Fruit fly (Drosophila melanogaster): ENCODE results near the gene jvl.

Gene jvl

dm6 chr3R:14714147-14714903 is 27.1 kb upstream of the jvl start (continued):
- TF ChIP-seq fd64A (GFP tag; optimal IDR thresholded peaks at IDR 0.05) (peak; percentile 59), CG6683 (GFP tag; optimal IDR thresholded peaks at IDR 0.05) (peak; percentile 39), CG33213 (GFP tag; optimal IDR thresholded peaks at IDR 0.05) (no peak), jing (GFP tag; optimal IDR thresholded peaks at IDR 0.05) (no peak), ab (GFP tag; optimal IDR thresholded peaks at IDR 0.05) (no peak), CG12942 (GFP tag; optimal IDR thresholded peaks at IDR 0.05) (no peak), Hey (tag; optimal IDR thresholded peaks at IDR 0.05) (no peak), CG1792 (GFP tag; optimal IDR thresholded peaks at IDR 0.05) (peak; percentile 30), ranshi (GFP tag; IDR thresholded peaks at IDR 0.05) (peak; percentile 59; the same call in 1 of the 2 replicates), Meics (GFP tag; optimal IDR thresholded peaks at IDR 0.05) (peak; percentile 28), CG10979 (tag; optimal IDR thresholded peaks at IDR 0.05) (peak; percentile 97), D (optimal IDR thresholded peaks at IDR 0.05) (no peak), D (GFP tag; optimal IDR thresholded peaks at IDR 0.05) (peak; percentile 95), CG10565 (GFP tag; optimal IDR thresholded peaks at IDR 0.05) (peak; percentile 18), bcd (GFP tag; optimal IDR thresholded peaks at IDR 0.05) (peak; percentile 66), nom (GFP tag; optimal IDR thresholded peaks at IDR 0.05) (peak; percentile 85), Spps (tag; optimal IDR thresholded peaks at IDR 0.05) (peak; percentile 91), z (GFP tag; IDR thresholded peaks at IDR 0.05) (peak; percentile 27; the same call in 1 of the 3 replicates), TFAM (GFP tag; optimal IDR thresholded peaks at IDR 0.05) (no peak), psq (GFP tag; optimal IDR thresholded peaks at IDR 0.05) (peak; percentile 91), Ets97D (GFP tag; optimal IDR thresholded peaks at IDR 0.05) (no peak), CHES-1-like (GFP tag; optimal IDR thresholded peaks at IDR 0.05) (no peak), sob (GFP tag; IDR thresholded peaks at IDR 0.05) (peak; percentile 43), zfh2 (GFP tag; optimal IDR thresholded peaks at IDR 0.05) (no peak), CG18476 (GFP tag; optimal IDR thresholded peaks at IDR 0.05) (peak; percentile 80), Blimp-1 (GFP tag; optimal IDR thresholded peaks at IDR 0.05) (peak; percentile 94), CG12299 (tag; optimal IDR thresholded peaks at IDR 0.05) (peak; percentile 57), kay (GFP tag; optimal IDR thresholded peaks at IDR 0.05) (no peak), CG15514 (GFP tag; optimal IDR thresholded peaks at IDR 0.05) (no peak), wor (GFP tag; IDR thresholded peaks at IDR 0.05) (no peak), CG15696 (tag; optimal IDR thresholded peaks at IDR 0.05) (peak; percentile 91), zfh1 (GFP tag; IDR thresholded peaks at IDR 0.05) (0 out of 3 replicates have a peak, but pooled peaks have one; percentile 31), CG11085 (GFP tag; IDR thresholded peaks at IDR 0.05) (no peak), MTF-1 (GFP tag; optimal IDR thresholded peaks at IDR 0.05; ENCODE audit: borderline replicate concordance) (peak; percentile 67), pb (GFP tag; optimal IDR thresholded peaks at IDR 0.05) (no peak), Sox102F (GFP tag; optimal IDR thresholded peaks at IDR 0.05) (peak; percentile 83), CG18619 (GFP tag; optimal IDR thresholded peaks at IDR 0.05) (no peak), pum (GFP tag; optimal IDR thresholded peaks at IDR 0.05) (no peak), nerfin-2 (GFP tag; IDR thresholded peaks at IDR 0.05; ENCODE audit: partially characterized antibody) (peak; percentile 18; the same call in 1 of the 2 replicates), slou (GFP tag; optimal IDR thresholded peaks at IDR 0.05) (no peak), Dek (tag; optimal IDR thresholded peaks at IDR 0.05) (peak; percentile 22), CG7271 (tag; optimal IDR thresholded peaks at IDR 0.05) (peak; percentile 29), Deaf1 (tag; optimal IDR thresholded peaks at IDR 0.05) (peak; percentile 54), CG8089 (GFP tag; optimal IDR thresholded peaks at IDR 0.05) (no peak), CG2875 (GFP tag; optimal IDR thresholded peaks at IDR 0.05) (peak; percentile 47), knrl (GFP tag; IDR thresholded peaks at IDR 0.05; ENCODE audit: partially characterized antibody) (0 out of 3 replicates have a peak, but pooled peaks have one; percentile 31), CG2199 (GFP tag; IDR thresholded peaks at IDR 0.05) (no peak), bbx (GFP tag; IDR thresholded peaks at IDR 0.05; ENCODE audit: partially characterized antibody) (no peak), Mad (GFP tag; optimal IDR thresholded peaks at IDR 0.05) (no peak)

Measured in whole organism, embryonic.